Worm (Caenorhabditis elegans): ENCODE measurements around the gene srx-87.

The srx-87 gene

ce11 chrV:11531100-11531499 lies 33.6 kb upstream of the srx-87 start (continued):
- peak; percentile 45 for TF ChIP-seq Y55F3AM.14 (GFP tag; optimal IDR thresholded peaks at IDR 0.05)
- TF ChIP-seq unc-62 (GFP tag; optimal IDR thresholded peaks at IDR 0.05) = no peak
- TF ChIP-seq nhr-10 (tag; optimal IDR thresholded peaks at IDR 0.05) = no peak
- TF ChIP-seq lin-11 (tag; optimal IDR thresholded peaks at IDR 0.05) = no peak
- no peak for TF ChIP-seq elt-1 (tag; optimal IDR thresholded peaks at IDR 0.05)
- no peak for TF ChIP-seq ceh-82 (tag; optimal IDR thresholded peaks at IDR 0.05)
- TF ChIP-seq nhr-129 (tag; optimal IDR thresholded peaks at IDR 0.05) = peak; percentile 80
- no peak for TF ChIP-seq peb-1 (tag; optimal IDR thresholded peaks at IDR 0.05)
- TF ChIP-seq ztf-11 (tag; optimal IDR thresholded peaks at IDR 0.05) = no peak
- no peak for TF ChIP-seq zag-1 (tag; optimal IDR thresholded peaks at IDR 0.05)

- TF ChIP-seq egl-27 (tag; optimal IDR thresholded peaks at IDR 0.05) (peak; percentile 77), skn-1 (tag; optimal IDR thresholded peaks at IDR 0.05) (no peak), lin-13 (GFP tag; optimal IDR thresholded peaks at IDR 0.05) (peak; percentile 76), mdl-1 (tag; optimal IDR thresholded peaks at IDR 0.05) (peak; percentile 46 to 83), blmp-1 (tag; optimal IDR thresholded peaks at IDR 0.05; ENCODE audit: insufficient read depth) (peak; percentile 96), unc-55 (GFP tag; optimal IDR thresholded peaks at IDR 0.05) (no peak), nhr-6 (tag; optimal IDR thresholded peaks at IDR 0.05) (peak; percentile 73), gmeb-1 (tag; optimal IDR thresholded peaks at IDR 0.05) (peak; percentile 55), unc-39 (tag; optimal IDR thresholded peaks at IDR 0.05) (no peak), nhr-129 (tag; optimal IDR thresholded peaks at IDR 0.05) (peak; percentile 90), C34F6.9 (tag; optimal IDR thresholded peaks at IDR 0.05) (peak; percentile 65), peb-1 (tag; optimal IDR thresholded peaks at IDR 0.05) (no peak), nhr-25 (tag; optimal IDR thresholded peaks at IDR 0.05) (peak; percentile 95), ztf-4 (tag; optimal IDR thresholded peaks at IDR 0.05) (peak; percentile 38), sma-9 (GFP tag; optimal IDR thresholded peaks at IDR 0.05) (peak; percentile 97), sma-9 (tag; optimal IDR thresholded peaks at IDR 0.05) (no peak), crh-2 (tag; optimal IDR thresholded peaks at IDR 0.05) (peak; percentile 80), F13H6.1 (tag; optimal IDR thresholded peaks at IDR 0.05) (peak; percentile 96), sem-4 (tag; optimal IDR thresholded peaks at IDR 0.05) (peak; percentile 82), nhr-23 (tag; optimal IDR thresholded peaks at IDR 0.05) (no peak), fos-1 (tag; optimal IDR thresholded peaks at IDR 0.05) (peak; percentile 94), lsy-2 (tag; optimal IDR thresholded peaks at IDR 0.05) (peak; percentile 13 to 80), Y55F3AM.14 (GFP tag; optimal IDR thresholded peaks at IDR 0.05) (peak; percentile 73), mab-5 (tag; optimal IDR thresholded peaks at IDR 0.05) (peak; percentile 19), sma-3 (GFP tag; optimal IDR thresholded peaks at IDR 0.05) (peak; percentile 91), nhr-21 (tag; optimal IDR thresholded peaks at IDR 0.05) (peak; percentile 77), lin-39 (tag; optimal IDR thresholded peaks at IDR 0.05) (no peak)
Measured at ce11 chrV:11531831-11532534, 32.7 kb upstream of the srx-87 start.

- no peak for TF ChIP-seq ceh-16 (tag; optimal IDR thresholded peaks at IDR 0.05)
- no peak for TF ChIP-seq elt-1 (tag; optimal IDR thresholded peaks at IDR 0.05)
- peak; percentile 63 for TF ChIP-seq ama-1 (optimal IDR thresholded peaks at IDR 0.05)
- TF ChIP-seq nhr-77 (tag; optimal IDR thresholded peaks at IDR 0.05) = no peak
Measured at ce11 chrV:11532535-11532853, 32.2 kb upstream of the srx-87 start.

- no peak for TF ChIP-seq crh-2 (tag; optimal IDR thresholded peaks at IDR 0.05)
- TF ChIP-seq fos-1 (tag; optimal IDR thresholded peaks at IDR 0.05) = peak; percentile 33
- peak; percentile 67 for TF ChIP-seq nhr-129 (tag; optimal IDR thresholded peaks at IDR 0.05)
- no peak for TF ChIP-seq ZK546.5 (tag; optimal IDR thresholded peaks at IDR 0.05)
- no peak for TF ChIP-seq nhr-11 (tag; optimal IDR thresholded peaks at IDR 0.05)
- no peak for TF ChIP-seq R02D3.7 (tag; optimal IDR thresholded peaks at IDR 0.05)
- TF ChIP-seq blmp-1 (tag; optimal IDR thresholded peaks at IDR 0.05; ENCODE audit: insufficient read depth) = peak; percentile 100
- no peak for TF ChIP-seq nhr-23 (tag; optimal IDR thresholded peaks at IDR 0.05)
- peak; percentile 61 for TF ChIP-seq Y55F3AM.14 (GFP tag; optimal IDR thresholded peaks at IDR 0.05)
- TF ChIP-seq unc-39 (tag; optimal IDR thresholded peaks at IDR 0.05) = no peak
- TF ChIP-seq sem-4 (tag; optimal IDR thresholded peaks at IDR 0.05) = peak; percentile 80
- TF ChIP-seq egl-27 (tag; optimal IDR thresholded peaks at IDR 0.05) = peak; percentile 62
- peak; percentile 72 for TF ChIP-seq sma-3 (GFP tag; optimal IDR thresholded peaks at IDR 0.05)
- no peak for TF ChIP-seq ztf-11 (tag; optimal IDR thresholded peaks at IDR 0.05)
- TF ChIP-seq sma-9 (GFP tag; optimal IDR thresholded peaks at IDR 0.05) = peak; percentile 87
- no peak for TF ChIP-seq sma-9 (tag; optimal IDR thresholded peaks at IDR 0.05)
- no peak for TF ChIP-seq nhr-237 (tag; optimal IDR thresholded peaks at IDR 0.05)
- peak; percentile 46 for TF ChIP-seq nhr-21 (tag; optimal IDR thresholded peaks at IDR 0.05)
- peak; percentile 88 for TF ChIP-seq nhr-25 (tag; optimal IDR thresholded peaks at IDR 0.05)
- TF ChIP-seq peb-1 (tag; optimal IDR thresholded peaks at IDR 0.05) = no peak
- TF ChIP-seq ama-1 (optimal IDR thresholded peaks at IDR 0.05) = no peak
Measured at ce11 chrV:11532964-11533363, 31.7 kb upstream of the srx-87 start.
